Worm (Caenorhabditis elegans) whole organism, young adult: Measurements from ENCODE around the gene K09B3.1.

Experiments used
- Y56A3A.18 ChIP-seq: fragments of 200-800 bp; sonication (Bioruptor generic); IDR thresholded peaks from 2 replicates; pipeline ENCODE4 v1.3.6; 2022; ENCODE audit warnings: missing genetic modification reagents, missing genetic modification characterization, missing compliant biosample characterization
- Y67H2A.10 ChIP-seq: fragments of 200-800 bp; sonication (Bioruptor generic); conservative IDR thresholded peaks from 2 replicates; pipeline ENCODE4 v1.3.6; 2022; ENCODE audit warnings: missing genetic modification reagents, missing genetic modification characterization, missing compliant biosample characterization
- efl-1 ChIP-seq: fragments of 150-350 bp; optimal IDR thresholded peaks from 2 replicates; lab custom pipeline; 2014; ENCODE audit warnings: missing biosample characterization, missing genetic modification reagents, missing genetic modification characterization
- egl-18 ChIP-seq: fragments of 200-800 bp; sonication (Bioruptor generic); IDR thresholded peaks from 2 replicates; pipeline ENCODE4 v1.3.6; 2022; ENCODE audit warnings: missing genetic modification reagents, missing genetic modification characterization, missing compliant biosample characterization
- ekl-4 ChIP-seq: fragments of 200-800 bp; sonication (Bioruptor generic); IDR thresholded peaks from 2 replicates; pipeline ENCODE4 v1.3.6; 2022; ENCODE audit warnings: missing genetic modification reagents, missing genetic modification characterization, missing compliant biosample characterization
- gei-17 ChIP-seq: fragments of 200-800 bp; sonication (Bioruptor generic); optimal IDR thresholded peaks from 2 replicates; lab custom pipeline; 2018; ENCODE audit warnings: mild to moderate bottlenecking, missing genetic modification characterization, missing compliant biosample characterization
- lir-1 ChIP-seq: fragments of 200-800 bp; sonication (Bioruptor generic); conservative IDR thresholded peaks from 2 replicates; pipeline ENCODE4 v1.3.6; 2022; ENCODE audit warnings: missing genetic modification reagents, missing genetic modification characterization, missing compliant biosample characterization
- mel-28 ChIP-seq: sonication (generic microtip); optimal IDR thresholded peaks from 2 replicates; lab custom pipeline; 2016; ENCODE audit warnings: borderline replicate concordance, mild to moderate bottlenecking, missing genetic modification characterization, missing compliant biosample characterization
- sdz-38 ChIP-seq: sonication (generic microtip); optimal IDR thresholded peaks from 2 replicates; lab custom pipeline; 2016; ENCODE audit warnings: missing genotype, missing genetic modification characterization, missing compliant biosample characterization
- snpc-4 ChIP-seq, 5 experiments: fragments of 150-350 bp in 1 of 5; sonication (generic microtip) in 4 of 5; optimal IDR thresholded peaks; 2 replicates each; lab custom pipeline; 2014 to 2018; ENCODE audit warnings: missing genetic modification characterization in 5 of 5, missing biosample characterization in 3 of 5, antibody characterized with exemption in 2 of 5, mild to moderate bottlenecking in 2 of 5, missing compliant biosample characterization in 2 of 5, missing genotype in 2 of 5, moderate library complexity in 2 of 5, missing genetic modification reagents in 1 of 5
- unc-62 ChIP-seq: fragments of 150-350 bp; optimal IDR thresholded peaks from 2 replicates; lab custom pipeline; 2014; ENCODE audit warnings: missing biosample characterization, missing genetic modification reagents, missing genetic modification characterization

ce11 chrIV:3843019-3843527 is 48.5 kb downstream of the K09B3.1 start:
- TF ChIP-seq Y56A3A.18 (GFP tag; lab: Robert Waterston, UW) = no peak
- no peak for TF ChIP-seq egl-18
- no peak for TF ChIP-seq Y67H2A.10 (GFP tag; lab: Robert Waterston, UW)
- TF ChIP-seq efl-1 (GFP tag; lab: Kevin White, UChicago) = no peak
- no peak for TF ChIP-seq unc-62 (GFP tag; lab: Kevin White, UChicago)
- no peak for TF ChIP-seq gei-17 (GFP tag; lab: Kevin White, UChicago)
- TF ChIP-seq mel-28 = no peak
- no peak for TF ChIP-seq lir-1 (GFP tag; lab: Robert Waterston, UW)
- no peak for TF ChIP-seq snpc-4 (GFP tag; optimal IDR thresholded peaks at IDR 0.05; lab: Kevin White, UChicago)
- no peak for TF ChIP-seq snpc-4 (tag; optimal IDR thresholded peaks at IDR 0.05; lab: Kevin White, UChicago)
- TF ChIP-seq sdz-38 = no peak
- no peak for TF ChIP-seq ekl-4 (GFP tag; lab: Robert Waterston, UW)
